Fruit fly (Drosophila melanogaster): ENCODE results near the gene Rpt5.

DNA sequence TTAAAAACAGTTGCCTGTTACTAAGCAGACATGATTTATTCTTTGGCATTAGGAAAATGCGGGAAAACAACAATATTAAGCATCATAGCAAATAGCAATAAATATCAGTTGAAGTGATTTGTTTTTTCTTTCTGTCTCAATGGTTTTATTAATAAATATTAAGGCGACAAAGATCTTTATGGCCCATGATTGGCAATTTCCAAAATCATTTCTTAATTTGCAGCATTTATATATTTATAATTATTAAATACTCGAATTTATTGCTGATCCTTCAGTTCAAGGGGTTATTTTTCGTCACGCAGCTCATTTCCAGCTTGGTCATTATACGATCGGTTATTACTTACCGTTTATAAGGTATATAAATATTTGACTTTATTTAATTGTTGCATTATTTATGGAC, 25.0 kb upstream of the Rpt5 start:
- no peak for TF ChIP-seq CG11902 (GFP tag; optimal IDR thresholded peaks at IDR 0.05)
- TF ChIP-seq CG11294 (GFP tag; IDR thresholded peaks at IDR 0.05) = no peak
- TF ChIP-seq CG10669 (GFP tag; optimal IDR thresholded peaks at IDR 0.05) = no peak

Data from whole organism, prepupa.